Fruit fly (Drosophila melanogaster) whole organism, pupa: ENCODE measurements around the gene Fum3.

Source experiments
- CG10348 ChIP-seq: fragments of 200-800 bp; sonication (Bioruptor generic); IDR thresholded peaks from 2 replicates; pipeline ENCODE4 v1.3.6; 2022; ENCODE audit warnings: missing biosample characterization, missing genetic modification characterization
- CG12605 ChIP-seq: fragments of 200-800 bp; sonication (Bioruptor generic); IDR thresholded peaks from 2 replicates; pipeline ENCODE4 v1.3.6; 2022; ENCODE audit warnings: missing biosample characterization, missing genetic modification characterization
- CG13204 ChIP-seq: fragments of 200-800 bp; sonication (Bioruptor generic); optimal IDR thresholded peaks from 2 replicates; lab custom pipeline; 2018; ENCODE audit warnings: missing biosample characterization, mild to moderate bottlenecking, missing genetic modification characterization, moderate library complexity
- CG14655 ChIP-seq: fragments of 200-800 bp; sonication (Bioruptor generic); optimal IDR thresholded peaks from 3 replicates; lab custom pipeline; 2017; ENCODE audit warnings: mild to moderate bottlenecking, missing biosample characterization, missing genetic modification reagents, missing genetic modification characterization
- CG15710 ChIP-seq: fragments of 200-800 bp; sonication (Bioruptor generic); optimal IDR thresholded peaks from 2 replicates; lab custom pipeline; 2018; ENCODE audit warnings: missing biosample characterization, mild to moderate bottlenecking, missing genetic modification characterization, moderate library complexity
- CG17806 ChIP-seq: fragments of 200-800 bp; sonication (Bioruptor generic); optimal IDR thresholded peaks from 2 replicates; lab custom pipeline; 2018; ENCODE audit warnings: missing biosample characterization, mild to moderate bottlenecking, missing genetic modification characterization, moderate library complexity
- CG32121 ChIP-seq: fragments of 200-800 bp; sonication (Bioruptor generic); IDR thresholded peaks from 2 replicates; pipeline ENCODE4 v1.3.6; 2022; ENCODE audit warnings: missing biosample characterization, missing genetic modification characterization
- CG34367 ChIP-seq: fragments of 200-800 bp; sonication (Bioruptor generic); optimal IDR thresholded peaks from 2 replicates; lab custom pipeline; 2018; ENCODE audit warnings: missing biosample characterization, mild to moderate bottlenecking, missing genetic modification characterization
- CG4496 ChIP-seq: fragments of 200-800 bp; sonication (Bioruptor generic); IDR thresholded peaks from 3 replicates; pipeline ENCODE4 v1.3.6; 2022; ENCODE audit warnings: missing biosample characterization, missing genetic modification characterization
- CG8159 ChIP-seq: fragments of 200-800 bp; sonication (Bioruptor generic); optimal IDR thresholded peaks from 3 replicates; lab custom pipeline; 2018; ENCODE audit warnings: missing biosample characterization, mild to moderate bottlenecking, missing genetic modification characterization, moderate library complexity
- CG8301 ChIP-seq: fragments of 200-800 bp; sonication (Bioruptor generic); optimal IDR thresholded peaks from 2 replicates; lab custom pipeline; 2018; ENCODE audit warnings: missing biosample characterization, mild to moderate bottlenecking, missing genetic modification characterization
- CG9948 ChIP-seq: fragments of 200-800 bp; sonication (Bioruptor generic); optimal IDR thresholded peaks from 2 replicates; lab custom pipeline; 2018; ENCODE audit warnings: missing biosample characterization, mild to moderate bottlenecking, missing genetic modification characterization, moderate library complexity
- D1 ChIP-seq: fragments of 200-800 bp; sonication (Bioruptor generic); optimal IDR thresholded peaks from 2 replicates; lab custom pipeline; 2018; ENCODE audit warnings: missing biosample characterization, mild to moderate bottlenecking, missing genetic modification characterization, moderate library complexity
- EcR ChIP-seq: fragments of 200-800 bp; sonication (Bioruptor generic); optimal IDR thresholded peaks from 3 replicates; lab custom pipeline; 2019; ENCODE audit warnings: missing biosample characterization, missing genetic modification characterization, mild to moderate bottlenecking, moderate library complexity, missing genetic modification reagents
- Ets98B ChIP-seq: fragments of 200-800 bp; sonication (Bioruptor generic); IDR thresholded peaks from 2 replicates; pipeline ENCODE4 v1.3.6; 2022; ENCODE audit warnings: missing biosample characterization, missing genetic modification characterization
- Pif1A ChIP-seq: fragments of 200-800 bp; sonication (Bioruptor generic); optimal IDR thresholded peaks from 3 replicates; lab custom pipeline; 2016; ENCODE audit warnings: missing biosample characterization, missing genetic modification characterization
- Pif1B ChIP-seq: fragments of 200-800 bp; sonication (Bioruptor generic); optimal IDR thresholded peaks from 3 replicates; lab custom pipeline; 2016; ENCODE audit warnings: missing biosample characterization, missing genetic modification characterization
- Snoo ChIP-seq: fragments of 200-800 bp; sonication (Bioruptor generic); optimal IDR thresholded peaks from 3 replicates; lab custom pipeline; 2017; ENCODE audit warnings: missing biosample characterization, mild to moderate bottlenecking, missing genetic modification characterization, inconsistent platforms
- fd96Ca ChIP-seq: fragments of 200-800 bp; sonication (Bioruptor generic); IDR thresholded peaks from 3 replicates; pipeline ENCODE4 v1.3.6; 2022; ENCODE audit warnings: missing biosample characterization, missing genetic modification characterization
- gl ChIP-seq: fragments of 200-800 bp; sonication (Bioruptor generic); optimal IDR thresholded peaks from 2 replicates; lab custom pipeline; 2018; ENCODE audit warnings: missing biosample characterization, mild to moderate bottlenecking, missing genetic modification characterization
- rn ChIP-seq: fragments of 200-800 bp; sonication (Bioruptor generic); IDR thresholded peaks from 2 replicates; pipeline ENCODE4 v1.3.6; 2022; ENCODE audit warnings: missing biosample characterization, missing genetic modification characterization

Gene Fum3

dm6 chr3L:11508337-11508736 is 42.7 kb upstream of the Fum3 start, which contains the start of gene CG33500:
Gene CG33500 (plus strand): TSS chr3L:11508637.
- TF ChIP-seq Ets98B (GFP tag; lab: Robert Waterston, UW) = no peak
- TF ChIP-seq CG8159 (tag; lab: Kevin White, UChicago) = no peak
- no peak for TF ChIP-seq CG34367 (tag; lab: Kevin White, UChicago)
- TF ChIP-seq EcR (GFP tag; lab: Kevin White, UChicago) = no peak
- no peak for TF ChIP-seq CG12605 (GFP tag; lab: Robert Waterston, UW)
- no peak for TF ChIP-seq CG17806
- no peak for TF ChIP-seq gl (tag; lab: Kevin White, UChicago)
- TF ChIP-seq CG8301 = no peak
- TF ChIP-seq CG32121 = no peak
- no peak for TF ChIP-seq CG13204 (GFP tag; lab: Kevin White, UChicago)
- TF ChIP-seq Snoo = no peak

- TF ChIP-seq D1 = no peak
- no peak for TF ChIP-seq Snoo
- TF ChIP-seq CG14655 (GFP tag; lab: Kevin White, UChicago) = peak; percentile 67
- peak; percentile 46 for TF ChIP-seq Pif1B (GFP tag; lab: Kevin White, UChicago)
- TF ChIP-seq CG10348 (GFP tag; lab: Robert Waterston, UW) = no peak
- TF ChIP-seq rn = no peak
- peak; percentile 22 for TF ChIP-seq CG15710
- no peak for TF ChIP-seq CG4496 (GFP tag; lab: Robert Waterston, UW)
- TF ChIP-seq CG34367 (tag; lab: Kevin White, UChicago) = no peak
- TF ChIP-seq CG12605 (GFP tag; lab: Robert Waterston, UW) = no peak; the same call in 1 of the 2 replicates
- TF ChIP-seq Ets98B (GFP tag; lab: Robert Waterston, UW) = peak; percentile 24; the same call in 1 of the 2 replicates
- TF ChIP-seq CG32121 = no peak
- TF ChIP-seq CG9948 (tag; lab: Kevin White, UChicago) = peak; percentile 26
- peak; percentile 90 for TF ChIP-seq EcR (GFP tag; lab: Kevin White, UChicago)
- peak; percentile 40 for TF ChIP-seq CG17806
- TF ChIP-seq Pif1A (GFP tag; lab: Kevin White, UChicago) = peak; percentile 41
- peak; percentile 7 for TF ChIP-seq gl (tag; lab: Kevin White, UChicago)
- TF ChIP-seq CG8301 = peak; percentile 31
- peak; percentile 57 for TF ChIP-seq CG13204 (GFP tag; lab: Kevin White, UChicago)
- TF ChIP-seq fd96Ca (GFP tag; lab: Robert Waterston, UW) = no peak
- peak; percentile 47 for TF ChIP-seq CG8159 (tag; lab: Kevin White, UChicago)
Observed at dm6 chr3L:11493090-11493807, 27.6 kb upstream of the Fum3 start.

dm6 chr3L:11492457-11492856 is 26.8 kb upstream of the Fum3 start:
- TF ChIP-seq CG13204 (GFP tag; lab: Kevin White, UChicago) = peak; percentile 29
- no peak for TF ChIP-seq Snoo
- TF ChIP-seq CG32121 = peak; percentile 54

dm6 chr3L:11491874-11492268 is 26.2 kb upstream of the Fum3 start:
- no peak for TF ChIP-seq Ets98B (GFP tag; lab: Robert Waterston, UW)
- TF ChIP-seq CG15710 = no peak
- no peak for TF ChIP-seq EcR (GFP tag; lab: Kevin White, UChicago)
- TF ChIP-seq CG9948 (tag; lab: Kevin White, UChicago) = no peak
- TF ChIP-seq CG14655 (GFP tag; lab: Kevin White, UChicago) = no peak
- no peak for TF ChIP-seq CG4496 (GFP tag; lab: Robert Waterston, UW)
- no peak for TF ChIP-seq fd96Ca (GFP tag; lab: Robert Waterston, UW)
- TF ChIP-seq CG34367 (tag; lab: Kevin White, UChicago) = no peak
- no peak for TF ChIP-seq Snoo

- no peak for TF ChIP-seq CG10348 (GFP tag; lab: Robert Waterston, UW)
- TF ChIP-seq CG4496 (GFP tag; lab: Robert Waterston, UW) = peak; percentile 73
- TF ChIP-seq CG17806 = peak; percentile 48
- TF ChIP-seq EcR (GFP tag; lab: Kevin White, UChicago) = no peak
- TF ChIP-seq Snoo = peak; percentile 73
- peak; percentile 8; the same call in 1 of the 2 replicates for TF ChIP-seq Ets98B (GFP tag; lab: Robert Waterston, UW)
- TF ChIP-seq CG15710 = peak; percentile 57
- TF ChIP-seq CG34367 (tag; lab: Kevin White, UChicago) = peak; percentile 25
- TF ChIP-seq rn = 0 out of 2 replicates have a peak, but pooled peaks have one; percentile 8
- TF ChIP-seq CG12605 (GFP tag; lab: Robert Waterston, UW) = peak; percentile 54
- TF ChIP-seq D1 = no peak
- peak; percentile 58 for TF ChIP-seq CG14655 (GFP tag; lab: Kevin White, UChicago)
- TF ChIP-seq gl (tag; lab: Kevin White, UChicago) = no peak
- peak; percentile 61 for TF ChIP-seq CG32121
- peak; percentile 36 for TF ChIP-seq CG9948 (tag; lab: Kevin White, UChicago)
- TF ChIP-seq CG13204 (GFP tag; lab: Kevin White, UChicago) = no peak
- peak; percentile 58 for TF ChIP-seq CG8159 (tag; lab: Kevin White, UChicago)
- peak; percentile 47 for TF ChIP-seq Pif1A (GFP tag; lab: Kevin White, UChicago)
- TF ChIP-seq CG8301 = peak; percentile 51
Observed at dm6 chr3L:11491222-11491873, 25.7 kb upstream of the Fum3 start.

dm6 chr3L:11490539-11490938 is 24.9 kb upstream of the Fum3 start:
- TF ChIP-seq CG15710 (no peak), Pif1A (GFP tag; lab: Kevin White, UChicago) (no peak), CG9948 (tag; lab: Kevin White, UChicago) (no peak), CG34367 (tag; lab: Kevin White, UChicago) (no peak)
- TF ChIP-seq, all 21 proteins: peak for 0
